Worm (Caenorhabditis elegans) whole organism, L1 larva: ENCODE measurements around the gene ins-15.

Experiments used
- mab-9 ChIP-seq: fragments of 200-800 bp; sonication (Bioruptor generic); IDR thresholded peaks from 2 replicates; pipeline ENCODE4 v1.3.6; 2022; ENCODE audit warnings: missing genetic modification reagents, missing genetic modification characterization, missing compliant biosample characterization
- ztf-11 ChIP-seq, 2 experiments: sonication (generic microtip); optimal IDR thresholded peaks; 2 replicates each; lab custom pipeline; 2016 to 2017; ENCODE audit warnings: missing genetic modification characterization in 2 of 2, missing biosample characterization in 1 of 2, missing compliant biosample characterization in 1 of 2

ce11 chrII:6708980-6709379 lies 35.6 kb downstream of the ins-15 start:
- TF ChIP-seq ztf-11 (tag; optimal IDR thresholded peaks at IDR 0.05; lab: Kevin White, UChicago) (no peak), mab-9 (GFP tag; lab: Robert Waterston, UW) (no peak)
